Worm (Caenorhabditis elegans) whole organism, L4 larva: Measurements from ENCODE around the gene nspc-10.
A peak's percentile ranks its signal among the peaks of the same experiment; 100 is the strongest.

ENCODE experiments used
- daf-19 ChIP-seq: fragments of 200-800 bp; sonication (Bioruptor generic); conservative IDR thresholded peaks from 2 replicates; pipeline ENCODE4 v1.3.6; 2022; ENCODE audit warnings: missing genetic modification characterization, missing compliant biosample characterization
- lin-39 ChIP-seq: fragments of 150-350 bp; optimal IDR thresholded peaks from 2 replicates; lab custom pipeline; 2014; ENCODE audit warnings: missing biosample characterization, missing genetic modification reagents, missing genetic modification characterization
- nhr-11 ChIP-seq: fragments of 150-350 bp; optimal IDR thresholded peaks from 2 replicates; lab custom pipeline; 2014; ENCODE audit warnings: missing biosample characterization, missing genetic modification characterization
- nhr-28 ChIP-seq: fragments of 150-350 bp; optimal IDR thresholded peaks from 2 replicates; lab custom pipeline; 2014; ENCODE audit warnings: missing biosample characterization, missing genetic modification characterization
- set-16 ChIP-seq: fragments of 200-800 bp; sonication (Bioruptor generic); IDR thresholded peaks from 2 replicates; pipeline ENCODE4 v1.3.6; 2022; ENCODE audit warnings: missing genetic modification reagents, missing genetic modification characterization, missing compliant biosample characterization
- zag-1 ChIP-seq: fragments of 150-350 bp; optimal IDR thresholded peaks from 2 replicates; lab custom pipeline; 2014; ENCODE audit warnings: missing biosample characterization, missing genetic modification characterization

DNA sequence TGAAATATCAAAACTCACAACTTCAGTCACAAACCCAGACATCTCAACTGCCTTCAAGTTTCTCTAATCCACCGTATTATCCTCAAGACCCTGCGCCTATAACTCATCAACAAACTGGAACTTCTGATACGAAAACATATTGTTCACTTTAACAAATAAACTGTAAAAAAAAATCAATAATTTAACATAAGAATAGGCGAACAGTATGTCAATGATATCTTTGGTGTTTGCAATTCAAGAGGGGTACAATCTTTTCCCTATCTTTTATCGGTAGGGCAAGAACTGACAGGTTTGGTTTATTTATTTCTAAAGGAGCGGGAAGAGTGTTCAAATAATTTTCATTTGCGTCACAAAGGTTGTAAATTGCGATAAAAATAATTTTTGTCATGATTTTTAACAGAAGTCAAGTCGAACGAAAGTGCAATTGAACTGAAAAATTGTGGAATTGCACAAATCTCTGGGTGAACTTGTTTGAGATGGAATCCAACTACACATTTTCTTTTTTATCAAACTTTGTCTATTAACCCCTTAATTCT, 19.6 kb downstream of the nspc-10 start:
- TF ChIP-seq nhr-11 (tag; lab: Kevin White, UChicago): peak; percentile 97
- TF ChIP-seq daf-19 (GFP tag; lab: Robert Waterston, UW): peak; percentile 67
- TF ChIP-seq lin-39 (tag; lab: Kevin White, UChicago): peak; percentile 92
- peak; percentile 90 for TF ChIP-seq zag-1 (tag; lab: Kevin White, UChicago)
- TF ChIP-seq nhr-28 (tag; lab: Kevin White, UChicago): peak; percentile 91
- no peak for TF ChIP-seq set-16 (GFP tag; lab: Robert Waterston, UW)
